Comparison of ENCODE assay signal across 1 fruit fly cellular context in genomic region chrX:21031819-21032261, dm6.
TF ChIP-seq lines count a peak whose summit lies in the region.

Gene CG1529 (minus strand): TSS chrX:21031950.

TF ChIP-seq in whole organism, embryonic, 481 proteins besides CTCF, POLR2A, EP300 and RAD21 (continued from another document):
- peak; percentile 96 for TF ChIP-seq kah (GFP tag; optimal IDR thresholded peaks at IDR 0.05; lab: Kevin White, UChicago)
- peak; percentile 56 for TF ChIP-seq CG13287 (GFP tag; IDR thresholded peaks at IDR 0.05; lab: Robert Waterston, UW; ENCODE audit: partially characterized antibody)
- TF ChIP-seq Bgb (GFP tag; IDR thresholded peaks at IDR 0.05; lab: Robert Waterston, UW; ENCODE audit: partially characterized antibody): peak; percentile 36; the same call in 1 of the 2 replicates
- no peak for TF ChIP-seq CG7357 (GFP tag; IDR thresholded peaks at IDR 0.05; lab: Robert Waterston, UW)
- peak; percentile 18 for TF ChIP-seq CG14710 (tag; optimal IDR thresholded peaks at IDR 0.05; lab: Kevin White, UChicago)
- TF ChIP-seq Nf-YB (GFP tag; optimal IDR thresholded peaks at IDR 0.05; lab: Kevin White, UChicago): no peak
- TF ChIP-seq CG12659 (GFP tag; optimal IDR thresholded peaks at IDR 0.05; lab: Kevin White, UChicago): peak; percentile 21
- TF ChIP-seq CG7556 (GFP tag; optimal IDR thresholded peaks at IDR 0.05; lab: Kevin White, UChicago): no peak
- TF ChIP-seq Opbp (GFP tag; IDR thresholded peaks at IDR 0.05; lab: Robert Waterston, UW; ENCODE audit: partially characterized antibody): 0 out of 3 replicates have a peak, but pooled peaks have one; percentile 43
- TF ChIP-seq pzg (GFP tag; optimal IDR thresholded peaks at IDR 0.05; lab: Kevin White, UChicago): peak; percentile 48
- peak; percentile 65 for TF ChIP-seq Dp (GFP tag; optimal IDR thresholded peaks at IDR 0.05; lab: Kevin White, UChicago)
- 0 out of 3 replicates have a peak, but pooled peaks have one; percentile 46 for TF ChIP-seq Doc3 (GFP tag; IDR thresholded peaks at IDR 0.05; lab: Robert Waterston, UW; ENCODE audit: partially characterized antibody)
- peak; percentile 51; the same call in 1 of the 2 replicates for TF ChIP-seq Scr (GFP tag; IDR thresholded peaks at IDR 0.05; lab: Robert Waterston, UW; ENCODE audit: partially characterized antibody)
- TF ChIP-seq MESR4 (GFP tag; optimal IDR thresholded peaks at IDR 0.05; lab: Kevin White, UChicago): peak; percentile 64
- TF ChIP-seq CG11696 (GFP tag; IDR thresholded peaks at IDR 0.05; lab: Robert Waterston, UW): no peak
- TF ChIP-seq CG2116 (GFP tag; optimal IDR thresholded peaks at IDR 0.05; lab: Kevin White, UChicago): peak; percentile 45
- peak; percentile 41; the same call in 1 of the 2 replicates for TF ChIP-seq amos (GFP tag; IDR thresholded peaks at IDR 0.05; lab: Robert Waterston, UW; ENCODE audit: partially characterized antibody)
- TF ChIP-seq CG8290 (GFP tag; optimal IDR thresholded peaks at IDR 0.05; lab: Kevin White, UChicago): peak; percentile 40
- TF ChIP-seq CG8290 (tag; optimal IDR thresholded peaks at IDR 0.05; lab: Kevin White, UChicago): peak in 1 of 2 experiments; percentile 10
- TF ChIP-seq unc-4 (GFP tag; IDR thresholded peaks at IDR 0.05; lab: Robert Waterston, UW; ENCODE audit: partially characterized antibody): peak; percentile 43; the same call in 1 of the 2 replicates
- TF ChIP-seq chinmo (GFP tag; IDR thresholded peaks at IDR 0.05; lab: Robert Waterston, UW; ENCODE audit: partially characterized antibody): 0 out of 4 replicates have a peak, but pooled peaks have one; percentile 12
- peak; percentile 16 for TF ChIP-seq Med (GFP tag; lab: Kevin White, UChicago)
- TF ChIP-seq CG18764 (GFP tag; optimal IDR thresholded peaks at IDR 0.05; lab: Kevin White, UChicago): no peak
- TF ChIP-seq inv (GFP tag; IDR thresholded peaks at IDR 0.05; lab: Robert Waterston, UW; ENCODE audit: partially characterized antibody): peak; percentile 53
- peak; percentile 35; the same call in 1 of the 2 replicates for TF ChIP-seq bbx (GFP tag; IDR thresholded peaks at IDR 0.05; lab: Robert Waterston, UW; ENCODE audit: partially characterized antibody)
- TF ChIP-seq Lhr (GFP tag; optimal IDR thresholded peaks at IDR 0.05; lab: Kevin White, UChicago): peak; percentile 19
